Worm (Caenorhabditis elegans) whole organism, L3 larva: ENCODE measurements around the gene idpp-9.

Source experiments
- R02D3.7 ChIP-seq: fragments of 150-350 bp; optimal IDR thresholded peaks from 2 replicates; lab custom pipeline; 2014; ENCODE audit warnings: missing biosample characterization, missing genetic modification characterization
- ceh-16 ChIP-seq: sonication (generic microtip); optimal IDR thresholded peaks from 2 replicates; lab custom pipeline; 2017; ENCODE audit warnings: missing biosample characterization, missing genetic modification characterization
- egl-27 ChIP-seq: sonication (generic microtip); optimal IDR thresholded peaks from 4 replicates; lab custom pipeline; 2017; ENCODE audit warnings: missing biosample characterization, missing genetic modification reagents, missing genetic modification characterization
- nfya-1 ChIP-seq: sonication (generic microtip); optimal IDR thresholded peaks from 2 replicates; lab custom pipeline; 2017; ENCODE audit warnings: missing genetic modification characterization, mild to moderate bottlenecking, missing compliant biosample characterization, antibody characterized with exemption, moderate library complexity; ENCODE audit not compliant: insufficient read depth
- nhr-11 ChIP-seq: fragments of 150-350 bp; optimal IDR thresholded peaks from 2 replicates; lab custom pipeline; 2014; ENCODE audit warnings: missing biosample characterization, missing genetic modification characterization
- nhr-28 ChIP-seq: fragments of 150-350 bp; optimal IDR thresholded peaks from 2 replicates; lab custom pipeline; 2014; ENCODE audit warnings: missing biosample characterization, missing genetic modification characterization
- skn-1 ChIP-seq: fragments of 150-350 bp; optimal IDR thresholded peaks from 2 replicates; lab custom pipeline; 2014; ENCODE audit warnings: missing biosample characterization, missing genetic modification characterization
- snpc-4 ChIP-seq: fragments of 150-350 bp; optimal IDR thresholded peaks from 2 replicates; lab custom pipeline; 2014; ENCODE audit warnings: missing biosample characterization, missing genetic modification characterization
- unc-62 ChIP-seq: fragments of 150-350 bp; sonication (generic microtip); optimal IDR thresholded peaks from 4 replicates; lab custom pipeline; 2014; ENCODE audit warnings: missing biosample characterization, missing genetic modification reagents, missing genetic modification characterization
- ztf-4 ChIP-seq: fragments of 150-350 bp; optimal IDR thresholded peaks from 2 replicates; lab custom pipeline; 2014; ENCODE audit warnings: missing biosample characterization, missing genetic modification characterization

- TF ChIP-seq nhr-11 (tag; lab: Kevin White, UChicago) (no peak), nhr-28 (tag; lab: Kevin White, UChicago) (no peak), skn-1 (tag; lab: Kevin White, UChicago) (no peak), ceh-16 (tag; lab: Kevin White, UChicago) (no peak), unc-62 (GFP tag; lab: Kevin White, UChicago) (no peak), ztf-4 (tag; lab: Kevin White, UChicago) (no peak), egl-27 (tag; lab: Kevin White, UChicago) (no peak), R02D3.7 (no peak), snpc-4 (tag; lab: Kevin White, UChicago) (no peak), nfya-1 (peak; percentile 24)
Observed at ce11 chrX:3944961-3945587, 29.4 kb upstream of the idpp-9 start.
